Worm (Caenorhabditis elegans) whole organism, L2 larva: ENCODE results near the gene srx-23.

ENCODE experiments used
- F13H6.1 ChIP-seq: sonication (generic microtip); optimal IDR thresholded peaks from 2 replicates; lab custom pipeline; 2016; ENCODE audit warnings: missing genetic modification characterization, missing compliant biosample characterization
- R02D3.7 ChIP-seq: fragments of 150-350 bp; optimal IDR thresholded peaks from 2 replicates; lab custom pipeline; 2014; ENCODE audit warnings: missing biosample characterization, missing genetic modification characterization
- Y55F3AM.14 ChIP-seq: fragments of 200-800 bp; sonication (Bioruptor generic); optimal IDR thresholded peaks from 2 replicates; lab custom pipeline; 2018; ENCODE audit warnings: mild to moderate bottlenecking, missing genetic modification characterization, missing compliant biosample characterization
- ZK546.5 ChIP-seq: sonication (generic microtip); optimal IDR thresholded peaks from 2 replicates; lab custom pipeline; 2017; ENCODE audit warnings: missing biosample characterization, missing genetic modification characterization
- aly-2 ChIP-seq: fragments of 150-350 bp; optimal IDR thresholded peaks from 2 replicates; lab custom pipeline; 2014; ENCODE audit warnings: missing biosample characterization, missing genetic modification characterization
- ama-1 ChIP-seq: fragments of 150-350 bp; optimal IDR thresholded peaks from 2 replicates; lab custom pipeline; 2018; ENCODE audit warnings: inconsistent platforms
- ceh-82 ChIP-seq: fragments of 150-350 bp; optimal IDR thresholded peaks from 2 replicates; lab custom pipeline; 2014; ENCODE audit warnings: missing biosample characterization, missing genetic modification characterization
- crh-2 ChIP-seq: sonication (generic microtip); optimal IDR thresholded peaks from 2 replicates; lab custom pipeline; 2017; ENCODE audit warnings: missing biosample characterization, missing genetic modification characterization
- dmd-4 ChIP-seq: sonication (generic microtip); optimal IDR thresholded peaks from 2 replicates; lab custom pipeline; 2017; ENCODE audit warnings: missing biosample characterization, missing genetic modification characterization
- egl-27 ChIP-seq: sonication (generic microtip); optimal IDR thresholded peaks from 3 replicates; lab custom pipeline; 2017; ENCODE audit warnings: missing biosample characterization, missing genetic modification reagents, missing genetic modification characterization
- elt-1 ChIP-seq: fragments of 150-350 bp; optimal IDR thresholded peaks from 2 replicates; lab custom pipeline; 2014; ENCODE audit warnings: missing biosample characterization, missing genetic modification characterization
- elt-3 ChIP-seq: sonication (generic microtip); optimal IDR thresholded peaks from 2 replicates; lab custom pipeline; 2017; ENCODE audit warnings: missing biosample characterization, missing genetic modification characterization
- fos-1 ChIP-seq: fragments of 150-350 bp; optimal IDR thresholded peaks from 2 replicates; lab custom pipeline; 2014; ENCODE audit warnings: missing biosample characterization, missing genetic modification characterization
- gmeb-1 ChIP-seq: fragments of 150-350 bp; optimal IDR thresholded peaks from 2 replicates; lab custom pipeline; 2014; ENCODE audit warnings: missing biosample characterization, missing genetic modification characterization
- lin-13 ChIP-seq: fragments of 150-350 bp; optimal IDR thresholded peaks from 2 replicates; lab custom pipeline; 2014; ENCODE audit warnings: missing biosample characterization, missing genetic modification reagents, missing genetic modification characterization
- lin-39 ChIP-seq: fragments of 150-350 bp; optimal IDR thresholded peaks from 2 replicates; lab custom pipeline; 2014; ENCODE audit warnings: missing biosample characterization, missing genetic modification reagents, missing genetic modification characterization
- lsy-2 ChIP-seq, 2 experiments: fragments of 150-350 bp in 1 of 2; sonication (generic microtip) in 1 of 2; optimal IDR thresholded peaks; 2 replicates each; lab custom pipeline; 2014 to 2017; ENCODE audit warnings: missing biosample characterization in 2 of 2, missing genetic modification characterization in 2 of 2
- mab-5 ChIP-seq: fragments of 150-350 bp; optimal IDR thresholded peaks from 2 replicates; lab custom pipeline; 2014; ENCODE audit warnings: missing biosample characterization, missing genetic modification characterization
- mdl-1 ChIP-seq, 2 experiments: fragments of 150-350 bp in 1 of 2; sonication (generic microtip) in 1 of 2; optimal IDR thresholded peaks; 2 replicates each; lab custom pipeline; 2017; ENCODE audit warnings: missing biosample characterization in 2 of 2, missing genetic modification characterization in 2 of 2
- nhr-10 ChIP-seq: sonication (generic microtip); optimal IDR thresholded peaks from 2 replicates; lab custom pipeline; 2017; ENCODE audit warnings: missing biosample characterization, missing genetic modification characterization
- nhr-11 ChIP-seq: fragments of 150-350 bp; optimal IDR thresholded peaks from 2 replicates; lab custom pipeline; 2014; ENCODE audit warnings: missing biosample characterization, missing genetic modification characterization
- nhr-129 ChIP-seq: fragments of 150-350 bp; optimal IDR thresholded peaks from 2 replicates; lab custom pipeline; 2014; ENCODE audit warnings: missing biosample characterization, missing genetic modification characterization
- nhr-21 ChIP-seq: fragments of 150-350 bp; optimal IDR thresholded peaks from 2 replicates; lab custom pipeline; 2014; ENCODE audit warnings: missing biosample characterization, missing genetic modification characterization
- nhr-237 ChIP-seq: fragments of 150-350 bp; optimal IDR thresholded peaks from 2 replicates; lab custom pipeline; 2014; ENCODE audit warnings: missing biosample characterization, missing genetic modification characterization
- nhr-25 ChIP-seq: fragments of 150-350 bp; sonication (generic microtip); optimal IDR thresholded peaks from 3 replicates; lab custom pipeline; 2014; ENCODE audit warnings: missing biosample characterization, missing genetic modification characterization
- nhr-6 ChIP-seq: fragments of 150-350 bp; optimal IDR thresholded peaks from 2 replicates; lab custom pipeline; 2014; ENCODE audit warnings: missing biosample characterization, missing genetic modification characterization
- peb-1 ChIP-seq: fragments of 150-350 bp; optimal IDR thresholded peaks from 2 replicates; lab custom pipeline; 2014; ENCODE audit warnings: missing biosample characterization, missing genetic modification characterization
- sem-4 ChIP-seq: fragments of 150-350 bp; optimal IDR thresholded peaks from 2 replicates; lab custom pipeline; 2014; ENCODE audit warnings: missing biosample characterization, missing genetic modification reagents, missing genetic modification characterization
- sma-9 ChIP-seq, 2 experiments: fragments of 150-350 bp in 1 of 2; sonication (generic microtip) in 1 of 2; optimal IDR thresholded peaks; 2 replicates each; lab custom pipeline; 2014 to 2016; ENCODE audit warnings: missing genetic modification characterization in 2 of 2, mild to moderate bottlenecking in 1 of 2, missing biosample characterization in 1 of 2, missing compliant biosample characterization in 1 of 2, missing genetic modification reagents in 1 of 2, moderate library complexity in 1 of 2
- snpc-4 ChIP-seq: fragments of 150-350 bp; optimal IDR thresholded peaks from 2 replicates; lab custom pipeline; 2014; ENCODE audit warnings: missing biosample characterization, missing genetic modification characterization
- unc-39 ChIP-seq: fragments of 150-350 bp; optimal IDR thresholded peaks from 2 replicates; lab custom pipeline; 2014; ENCODE audit warnings: missing biosample characterization, missing genetic modification characterization
- unc-55 ChIP-seq: fragments of 150-350 bp; sonication (generic microtip); optimal IDR thresholded peaks from 3 replicates; lab custom pipeline; 2014; ENCODE audit warnings: missing biosample characterization, missing genetic modification reagents, missing genetic modification characterization
- unc-62 ChIP-seq: fragments of 150-350 bp; optimal IDR thresholded peaks from 2 replicates; lab custom pipeline; 2014; ENCODE audit warnings: missing biosample characterization, missing genetic modification reagents, missing genetic modification characterization
- zag-1 ChIP-seq: fragments of 150-350 bp; optimal IDR thresholded peaks from 2 replicates; lab custom pipeline; 2014; ENCODE audit warnings: missing biosample characterization, missing genetic modification characterization
- ztf-11 ChIP-seq: sonication (generic microtip); optimal IDR thresholded peaks from 2 replicates; lab custom pipeline; 2017; ENCODE audit warnings: missing biosample characterization, missing genetic modification characterization
- ztf-4 ChIP-seq: fragments of 150-350 bp; optimal IDR thresholded peaks from 2 replicates; lab custom pipeline; 2014; ENCODE audit warnings: missing biosample characterization, missing genetic modification characterization

The srx-23 gene

DNA sequence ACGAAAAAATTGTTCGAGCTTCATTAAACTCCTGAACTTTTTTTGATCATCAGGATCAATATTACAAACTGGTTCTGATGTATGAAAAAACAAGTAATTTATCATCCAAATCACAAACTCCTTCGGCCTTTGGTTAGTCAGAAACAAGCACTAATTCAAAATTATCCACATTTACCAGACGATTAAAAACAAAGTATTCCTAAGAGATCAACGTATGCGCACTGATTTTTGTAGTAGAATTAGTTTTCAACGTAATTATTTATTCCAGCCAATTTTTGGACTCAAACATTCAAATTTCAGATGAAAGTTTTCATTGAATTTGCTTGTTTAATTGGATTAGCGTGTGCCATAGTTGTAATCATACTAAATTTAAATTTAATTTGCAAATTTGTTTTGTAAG, 24.8 kb downstream of the srx-23 start, which contains the start of gene srbc-38:
TSS of gene srbc-38 (plus strand) at position 301 of the 400 bp plus-strand sequence.
- TF ChIP-seq nhr-21 (no peak), mab-5 (tag; lab: Kevin White, UChicago) (no peak)

- TF ChIP-seq nhr-237 (no peak), crh-2 (tag; lab: Kevin White, UChicago) (no peak), F13H6.1 (tag; lab: Kevin White, UChicago) (no peak), Y55F3AM.14 (no peak), elt-3 (no peak), elt-1 (no peak), nhr-10 (no peak), ama-1 (lab: Kevin White, UChicago) (no peak), ztf-4 (tag; lab: Kevin White, UChicago) (no peak), unc-39 (no peak), peb-1 (tag; lab: Kevin White, UChicago) (no peak)
- TF ChIP-seq, all 48 proteins: peak for 0
These were observed 26.7 kb downstream of the srx-23 start, which contains the start of gene srbc-39 for ce11 chrV:708808-709207. srbc-39 (plus strand) TSS chrV:709108.

DNA sequence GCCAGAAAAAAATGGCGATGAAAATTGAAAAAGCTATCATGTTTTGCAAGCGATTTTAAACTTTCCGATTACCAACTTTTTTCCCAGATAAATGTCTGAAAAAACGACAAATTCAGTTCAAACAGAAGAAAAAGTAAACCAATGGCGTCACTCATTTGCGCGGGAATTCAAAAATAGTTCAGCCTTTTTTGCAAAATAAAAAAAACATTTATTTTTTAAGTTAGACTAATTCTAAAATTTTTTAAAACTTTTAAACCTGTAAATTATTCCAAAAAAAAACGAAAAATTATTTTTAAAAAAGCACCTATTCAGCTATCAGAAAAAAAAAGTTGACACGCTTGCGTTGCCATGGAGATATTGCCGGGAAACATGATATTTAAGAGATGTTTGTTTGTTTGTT, 30.8 kb downstream of the srx-23 start, which contains the start of gene cyp-33C11:
TSS of gene cyp-33C11 (minus strand) at position 101 of the 400 bp plus-strand sequence.
- TF ChIP-seq lsy-2 (tag; optimal IDR thresholded peaks at IDR 0.05; lab: Kevin White, UChicago): no peak
- TF ChIP-seq zag-1 (tag; lab: Kevin White, UChicago): no peak
- TF ChIP-seq lin-39: no peak
- no peak for TF ChIP-seq elt-3
- TF ChIP-seq sem-4: no peak
- no peak for TF ChIP-seq lin-13 (GFP tag; lab: Kevin White, UChicago)
- no peak for TF ChIP-seq ztf-11 (tag; lab: Kevin White, UChicago)
- no peak for TF ChIP-seq mab-5 (tag; lab: Kevin White, UChicago)
- no peak for TF ChIP-seq gmeb-1 (tag; lab: Kevin White, UChicago)
- TF ChIP-seq nhr-21: no peak
- no peak for TF ChIP-seq nhr-10
- TF ChIP-seq mdl-1 (tag; optimal IDR thresholded peaks at IDR 0.05; lab: Kevin White, UChicago): no peak
- no peak for TF ChIP-seq aly-2 (tag; lab: Kevin White, UChicago)

- TF ChIP-seq fos-1 (no peak), gmeb-1 (tag; lab: Kevin White, UChicago) (no peak), unc-62 (GFP tag; lab: Kevin White, UChicago) (no peak), unc-55 (no peak), dmd-4 (no peak), lin-13 (GFP tag; lab: Kevin White, UChicago) (no peak), elt-3 (no peak), sem-4 (no peak), nhr-129 (tag; lab: Kevin White, UChicago) (no peak), nhr-11 (tag; lab: Kevin White, UChicago) (no peak), mab-5 (tag; lab: Kevin White, UChicago) (no peak), egl-27 (no peak), lsy-2 (tag; optimal IDR thresholded peaks at IDR 0.05; lab: Kevin White, UChicago) (no peak), nhr-21 (no peak), ztf-4 (tag; lab: Kevin White, UChicago) (no peak), R02D3.7 (tag; lab: Kevin White, UChicago) (no peak), ZK546.5 (tag; lab: Kevin White, UChicago) (no peak), sma-9 (GFP tag; optimal IDR thresholded peaks at IDR 0.05; lab: Kevin White, UChicago) (no peak), sma-9 (tag; optimal IDR thresholded peaks at IDR 0.05; lab: Kevin White, UChicago) (no peak)
These were observed 37.6 kb downstream of the srx-23 start, which contains the start of gene srbc-40 for ce11 chrV:719731-720130. srbc-40 (minus strand) TSS chrV:719831.

DNA sequence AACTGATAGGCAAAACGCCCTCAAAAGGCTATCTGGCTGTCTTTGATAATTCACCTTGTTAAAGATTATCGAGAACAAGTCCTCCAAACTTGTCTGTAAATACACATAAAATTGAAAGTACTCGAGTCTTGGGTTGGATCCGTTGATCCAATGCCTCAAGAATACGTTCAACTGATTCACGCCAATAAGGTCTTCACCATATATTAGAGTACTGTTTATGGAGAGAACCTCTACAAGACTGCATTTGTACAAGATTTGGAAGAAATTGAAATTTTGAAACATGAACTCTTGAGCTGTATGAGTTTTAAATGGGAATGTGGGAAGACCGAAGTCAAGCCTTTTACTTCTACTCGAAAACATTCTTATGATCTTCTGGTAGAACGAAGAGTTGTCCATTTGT, 40.8 kb downstream of the srx-23 start:
- no peak for TF ChIP-seq nhr-25 (tag; lab: Kevin White, UChicago)
- no peak for TF ChIP-seq unc-39
- TF ChIP-seq Y55F3AM.14: no peak
- TF ChIP-seq snpc-4 (tag; lab: Kevin White, UChicago): no peak
- TF ChIP-seq gmeb-1 (tag; lab: Kevin White, UChicago): no peak
- no peak for TF ChIP-seq ceh-82 (tag; lab: Kevin White, UChicago)
- TF ChIP-seq sem-4: no peak
- no peak for TF ChIP-seq fos-1
- TF ChIP-seq nhr-6 (tag; lab: Kevin White, UChicago): no peak
- TF ChIP-seq ama-1 (lab: Kevin White, UChicago): no peak
- TF ChIP-seq lsy-2 (tag; optimal IDR thresholded peaks at IDR 0.05; lab: Kevin White, UChicago): no peak
- TF ChIP-seq dmd-4: no peak
- TF ChIP-seq crh-2 (tag; lab: Kevin White, UChicago): no peak
- no peak for TF ChIP-seq unc-62 (GFP tag; lab: Kevin White, UChicago)
- TF ChIP-seq, all 48 proteins: peak for 0
